Worm (Caenorhabditis elegans) whole organism, young adult: Measurements from ENCODE around the gene F22E12.1.
A peak's percentile ranks its signal among the peaks of the same experiment; 100 is the strongest.

ENCODE experiments used
- B0019.2 ChIP-seq: fragments of 200-800 bp; sonication (Bioruptor generic); conservative IDR thresholded peaks from 2 replicates; pipeline ENCODE4 v1.3.6; 2022; ENCODE audit warnings: missing genetic modification reagents, missing genetic modification characterization, missing compliant biosample characterization
- F10E7.11 ChIP-seq: sonication (generic microtip); optimal IDR thresholded peaks from 2 replicates; lab custom pipeline; 2017; ENCODE audit warnings: mild to moderate bottlenecking, missing genetic modification characterization, moderate library complexity, missing compliant biosample characterization
- F23B12.7 ChIP-seq: sonication (generic microtip); optimal IDR thresholded peaks from 2 replicates; lab custom pipeline; 2017; ENCODE audit warnings: missing genetic modification characterization, mild to moderate bottlenecking, missing compliant biosample characterization, antibody characterized with exemption, moderate library complexity; ENCODE audit not compliant: insufficient read depth
- F33H1.4 ChIP-seq: fragments of 200-800 bp; sonication (Bioruptor generic); IDR thresholded peaks from 2 replicates; pipeline ENCODE4 v1.3.6; 2022; ENCODE audit warnings: missing genetic modification reagents, missing genetic modification characterization, missing compliant biosample characterization
- F39B2.1 ChIP-seq: fragments of 200-800 bp; sonication (Bioruptor generic); IDR thresholded peaks from 2 replicates; pipeline ENCODE4 v1.3.6; 2022; ENCODE audit warnings: missing genetic modification reagents, missing genetic modification characterization, missing compliant biosample characterization
- K12H6.12 ChIP-seq: fragments of 200-800 bp; sonication (Bioruptor generic); optimal IDR thresholded peaks from 2 replicates; lab custom pipeline; 2018; ENCODE audit warnings: mild to moderate bottlenecking, missing genetic modification characterization, missing compliant biosample characterization
- T26A5.8 ChIP-seq: sonication (generic microtip); optimal IDR thresholded peaks from 2 replicates; lab custom pipeline; 2016; ENCODE audit warnings: missing genetic modification characterization, missing compliant biosample characterization
- Y79H2A.3 ChIP-seq: fragments of 200-800 bp; sonication (Bioruptor generic); conservative IDR thresholded peaks from 2 replicates; pipeline ENCODE4 v1.3.6; 2022; ENCODE audit warnings: missing genetic modification reagents, missing genetic modification characterization, missing compliant biosample characterization
- akir-1 ChIP-seq: fragments of 200-800 bp; sonication (Bioruptor generic); optimal IDR thresholded peaks from 2 replicates; lab custom pipeline; 2018; ENCODE audit warnings: mild to moderate bottlenecking, missing genetic modification characterization, moderate library complexity, missing compliant biosample characterization
- ama-1 ChIP-seq, 3 experiments: fragments of 150-350 bp in 1 of 3; sonication (generic microtip) in 2 of 3; optimal IDR thresholded peaks; 2 replicates each; lab custom pipeline; 2014 to 2018; ENCODE audit warnings: missing biosample characterization in 2 of 3, missing genetic modification characterization in 2 of 3, missing genetic modification reagents in 2 of 3
- attf-5 ChIP-seq: fragments of 200-800 bp; sonication (Bioruptor generic); optimal IDR thresholded peaks from 2 replicates; lab custom pipeline; 2018; ENCODE audit warnings: mild to moderate bottlenecking, missing genetic modification characterization, missing compliant biosample characterization
- ceh-27 ChIP-seq: fragments of 200-800 bp; sonication (Bioruptor generic); optimal IDR thresholded peaks from 2 replicates; lab custom pipeline; 2018; ENCODE audit warnings: mild to moderate bottlenecking, missing genetic modification characterization, moderate library complexity, missing compliant biosample characterization
- ceh-40 ChIP-seq: fragments of 200-800 bp; sonication (Bioruptor generic); IDR thresholded peaks from 2 replicates; pipeline ENCODE4 v1.3.6; 2022; ENCODE audit warnings: missing genetic modification characterization, missing compliant biosample characterization
- gei-17 ChIP-seq: fragments of 200-800 bp; sonication (Bioruptor generic); optimal IDR thresholded peaks from 2 replicates; lab custom pipeline; 2018; ENCODE audit warnings: mild to moderate bottlenecking, missing genetic modification characterization, missing compliant biosample characterization
- hlh-12 ChIP-seq: sonication (generic microtip); optimal IDR thresholded peaks from 2 replicates; lab custom pipeline; 2016; ENCODE audit warnings: missing genetic modification characterization, missing compliant biosample characterization
- hmg-20 ChIP-seq: fragments of 200-800 bp; sonication (Bioruptor generic); IDR thresholded peaks from 2 replicates; pipeline ENCODE4 v1.3.6; 2022; ENCODE audit warnings: missing genetic modification reagents, missing genetic modification characterization, missing compliant biosample characterization
- lin-26 ChIP-seq: fragments of 200-800 bp; sonication (Bioruptor generic); IDR thresholded peaks from 2 replicates; pipeline ENCODE4 v1.3.6; 2022; ENCODE audit warnings: missing genetic modification reagents, missing genetic modification characterization, missing compliant biosample characterization
- lsl-1 ChIP-seq: fragments of 200-800 bp; sonication (Bioruptor generic); optimal IDR thresholded peaks from 2 replicates; lab custom pipeline; 2018; ENCODE audit warnings: mild to moderate bottlenecking, missing genetic modification characterization, moderate library complexity, missing compliant biosample characterization
- madf-8 ChIP-seq: fragments of 200-800 bp; sonication (Bioruptor generic); conservative IDR thresholded peaks from 2 replicates; pipeline ENCODE4 v1.3.6; 2022; ENCODE audit warnings: missing genetic modification reagents, missing genetic modification characterization, missing compliant biosample characterization
- mes-4 ChIP-seq: sonication (generic microtip); optimal IDR thresholded peaks from 2 replicates; lab custom pipeline; 2016; ENCODE audit warnings: missing genotype, missing genetic modification characterization, missing compliant biosample characterization
- nfya-1 ChIP-seq: sonication (generic microtip); optimal IDR thresholded peaks from 2 replicates; lab custom pipeline; 2017; ENCODE audit warnings: antibody characterized with exemption, missing compliant biosample characterization, missing genetic modification characterization, borderline replicate concordance; ENCODE audit not compliant: insufficient read depth
- nhr-90 ChIP-seq: sonication (generic microtip); optimal IDR thresholded peaks from 2 replicates; lab custom pipeline; 2016; ENCODE audit warnings: missing genotype, mild to moderate bottlenecking, missing genetic modification characterization, missing compliant biosample characterization
- pbrm-1 ChIP-seq: fragments of 200-800 bp; sonication (Bioruptor generic); IDR thresholded peaks from 2 replicates; pipeline ENCODE4 v1.3.6; 2022; ENCODE audit warnings: missing genetic modification reagents, missing genetic modification characterization, missing compliant biosample characterization
- pha-4 ChIP-seq: fragments of 150-350 bp; sonication (generic microtip); optimal IDR thresholded peaks from 2 replicates; lab custom pipeline; 2014; ENCODE audit warnings: missing biosample characterization, missing genetic modification reagents, missing genetic modification characterization
- rec-8 ChIP-seq, 2 experiments: sonication (generic microtip); optimal IDR thresholded peaks; 2 replicates each; lab custom pipeline; 2016; ENCODE audit warnings: mild to moderate bottlenecking in 2 of 2, missing genetic modification characterization in 2 of 2, missing genetic modification reagents in 2 of 2, missing genotype in 2 of 2, missing biosample characterization in 1 of 2, missing compliant biosample characterization in 1 of 2, moderate library complexity in 1 of 2
- sdz-38 ChIP-seq: sonication (generic microtip); optimal IDR thresholded peaks from 2 replicates; lab custom pipeline; 2016; ENCODE audit warnings: missing genotype, missing genetic modification characterization, missing compliant biosample characterization
- sea-2 ChIP-seq: fragments of 200-800 bp; sonication (Bioruptor generic); IDR thresholded peaks from 2 replicates; pipeline ENCODE4 v1.3.6; 2022; ENCODE audit warnings: missing genetic modification characterization, missing compliant biosample characterization
- snpc-1.1 ChIP-seq: sonication (generic microtip); optimal IDR thresholded peaks from 2 replicates; lab custom pipeline; 2017; ENCODE audit warnings: missing genetic modification characterization, mild to moderate bottlenecking, missing compliant biosample characterization, antibody characterized with exemption, moderate library complexity, missing genotype, missing genetic modification reagents; ENCODE audit not compliant: insufficient read depth
- tlf-1 ChIP-seq: fragments of 200-800 bp; sonication (Bioruptor generic); optimal IDR thresholded peaks from 2 replicates; lab custom pipeline; 2018; ENCODE audit warnings: mild to moderate bottlenecking, missing genetic modification characterization, missing compliant biosample characterization
- unc-130 ChIP-seq: sonication (generic microtip); optimal IDR thresholded peaks from 2 replicates; lab custom pipeline; 2016; ENCODE audit warnings: missing genetic modification reagents, missing genetic modification characterization, missing compliant biosample characterization
- zfh-2 ChIP-seq: fragments of 200-800 bp; sonication (Bioruptor generic); conservative IDR thresholded peaks from 2 replicates; pipeline ENCODE4 v1.3.6; 2022; ENCODE audit warnings: missing genetic modification reagents, missing genetic modification characterization, missing compliant biosample characterization
- ztf-25 ChIP-seq: fragments of 200-800 bp; sonication (Bioruptor generic); IDR thresholded peaks from 2 replicates; pipeline ENCODE4 v1.3.6; 2022; ENCODE audit warnings: missing genetic modification reagents, missing genetic modification characterization, missing compliant biosample characterization
- ztf-26 ChIP-seq: sonication (generic microtip); optimal IDR thresholded peaks from 2 replicates; lab custom pipeline; 2017; ENCODE audit warnings: missing genetic modification characterization, missing compliant biosample characterization

The F22E12.1 gene

DNA sequence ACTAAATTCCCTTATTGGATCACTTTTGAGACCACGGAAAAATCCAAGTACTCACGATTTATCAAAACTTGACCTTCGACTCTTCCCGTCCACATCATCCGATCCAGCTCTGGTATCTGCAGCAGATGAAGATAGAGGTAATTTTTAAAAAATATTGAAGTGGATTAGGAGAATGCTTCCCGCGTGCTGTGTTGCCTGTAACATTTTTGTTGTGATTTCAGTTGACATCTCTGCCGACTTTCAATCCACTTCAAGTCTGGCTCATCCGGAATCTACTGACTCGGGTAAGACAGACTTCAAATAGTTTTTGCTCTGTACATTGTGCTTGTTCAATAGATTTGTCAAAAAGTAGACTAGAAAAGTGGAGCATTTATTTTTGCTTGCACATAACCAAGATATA lies 18.3 kb upstream of the F22E12.1 start:
- TF ChIP-seq akir-1 (no peak), ceh-40 (no peak), nhr-90 (tag; lab: Kevin White, UChicago) (no peak), sdz-38 (tag; lab: Kevin White, UChicago) (no peak), madf-8 (GFP tag; lab: Robert Waterston, UW) (no peak), ztf-25 (GFP tag; lab: Robert Waterston, UW) (no peak), Y79H2A.3 (no peak), F39B2.1 (GFP tag; lab: Robert Waterston, UW) (no peak), rec-8 (tag; optimal IDR thresholded peaks at IDR 0.05; lab: Kevin White, UChicago) (no peak), lin-26 (GFP tag; lab: Robert Waterston, UW) (no peak), F10E7.11 (tag; lab: Kevin White, UChicago) (no peak)

DNA sequence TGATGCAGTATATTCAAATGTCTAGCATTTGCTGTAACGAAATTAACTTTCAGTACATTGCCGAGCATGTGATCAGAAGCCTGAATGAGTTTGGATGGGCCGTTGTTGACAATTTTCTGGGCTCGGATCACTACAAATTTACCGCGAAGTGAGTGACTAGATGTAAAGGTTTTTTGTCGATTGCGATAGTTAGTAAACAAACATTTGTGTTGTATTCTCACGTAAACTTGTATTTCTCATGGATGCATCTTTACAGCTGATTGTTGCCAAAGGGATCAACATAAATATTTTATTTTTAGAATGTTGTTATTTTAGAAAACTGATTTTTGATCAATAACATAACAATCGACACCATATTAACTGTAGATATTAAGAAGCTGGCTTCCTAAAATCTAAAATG lies 16.9 kb upstream of the F22E12.1 start:
- TF ChIP-seq lsl-1 (GFP tag; lab: Kevin White, UChicago) (no peak), mes-4 (no peak), hlh-12 (tag; lab: Kevin White, UChicago) (no peak)

DNA sequence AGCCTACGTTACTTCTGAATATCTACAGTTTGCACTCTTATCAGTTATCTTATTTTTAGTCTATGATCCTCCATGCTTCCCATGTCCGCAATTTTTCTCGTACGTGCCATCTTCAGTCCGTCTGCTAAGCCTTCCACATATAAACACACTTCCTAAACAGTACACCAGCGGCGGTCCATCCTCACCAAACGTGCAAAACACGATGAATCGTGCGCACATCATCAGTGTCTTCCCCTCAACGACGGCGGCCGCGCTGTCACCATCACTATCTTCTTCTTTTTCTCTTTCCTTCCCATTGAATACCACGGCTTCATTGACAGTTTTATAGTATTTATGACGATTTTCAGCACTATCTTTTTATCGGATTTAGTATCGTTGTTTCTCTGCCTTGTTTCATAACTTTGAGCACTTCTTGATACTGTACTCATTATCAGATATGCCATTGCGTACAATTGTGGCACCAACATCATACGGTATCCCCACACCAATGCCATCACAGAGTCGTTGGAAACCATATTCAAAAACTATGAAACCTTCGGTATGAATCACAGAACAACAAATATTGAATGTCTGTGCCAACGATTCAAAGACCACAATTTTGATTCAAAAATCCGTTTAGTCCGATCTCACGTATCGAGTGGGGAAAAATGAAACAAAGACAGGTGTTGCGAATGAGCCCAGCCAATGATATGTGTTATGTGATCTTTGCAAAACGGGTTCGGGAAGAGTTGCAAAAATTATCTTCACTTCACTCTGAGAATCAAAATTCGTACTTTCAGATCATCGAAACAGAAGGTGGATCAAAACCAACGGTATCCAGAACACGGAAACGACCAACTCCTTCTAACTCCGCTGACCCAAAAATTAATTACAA lies 16.0 kb upstream of the F22E12.1 start:
- peak; percentile 21 for TF ChIP-seq ztf-26 (tag; lab: Kevin White, UChicago)
- TF ChIP-seq F33H1.4: no peak
- TF ChIP-seq ama-1 (optimal IDR thresholded peaks at IDR 0.05; lab: Kevin White, UChicago): peak; percentile 58
- TF ChIP-seq ama-1 (GFP tag; optimal IDR thresholded peaks at IDR 0.05; lab: Kevin White, UChicago): no peak

DNA sequence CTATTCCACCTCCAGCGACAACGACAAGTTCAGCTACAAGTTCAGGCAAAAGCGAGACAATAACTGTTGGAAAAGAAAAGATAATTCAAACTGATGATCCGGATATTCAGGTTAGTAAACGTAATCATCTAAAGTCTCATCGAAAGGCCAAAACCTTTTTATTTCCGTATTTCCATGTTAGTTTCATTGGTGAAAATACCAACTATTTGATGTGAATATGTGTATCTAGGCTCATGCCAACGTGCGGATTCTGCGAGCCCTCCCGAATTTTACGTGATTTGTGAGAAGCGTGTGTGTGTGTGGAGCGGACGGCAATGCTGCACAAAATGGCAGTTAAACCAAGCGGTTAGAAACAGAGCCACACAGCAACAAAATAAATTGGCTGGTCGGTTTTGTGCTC lies 13.9 kb upstream of the F22E12.1 start:
- TF ChIP-seq nfya-1 (tag; lab: Kevin White, UChicago) (no peak), T26A5.8 (tag; lab: Kevin White, UChicago) (no peak), F23B12.7 (no peak), snpc-1.1 (tag; lab: Kevin White, UChicago) (no peak), ceh-27 (GFP tag; lab: Kevin White, UChicago) (no peak), attf-5 (GFP tag; lab: Kevin White, UChicago) (no peak), ama-1 (optimal IDR thresholded peaks at IDR 0.05; lab: Kevin White, UChicago) (no peak), ama-1 (GFP tag; optimal IDR thresholded peaks at IDR 0.05; lab: Kevin White, UChicago) (no peak), sea-2 (GFP tag; lab: Robert Waterston, UW) (no peak), akir-1 (no peak), rec-8 (tag; optimal IDR thresholded peaks at IDR 0.05; lab: Kevin White, UChicago) (no peak), pbrm-1 (GFP tag; lab: Robert Waterston, UW) (no peak), tlf-1 (no peak), K12H6.12 (no peak), zfh-2 (GFP tag; lab: Robert Waterston, UW) (no peak), B0019.2 (GFP tag; lab: Robert Waterston, UW) (no peak), gei-17 (GFP tag; lab: Kevin White, UChicago) (no peak), hmg-20 (GFP tag; lab: Robert Waterston, UW) (no peak), pha-4 (tag; lab: Kevin White, UChicago) (no peak), unc-130 (GFP tag; lab: Kevin White, UChicago) (no peak)
